Worm (Caenorhabditis elegans): ENCODE results near the gene srsx-19.

DNA sequence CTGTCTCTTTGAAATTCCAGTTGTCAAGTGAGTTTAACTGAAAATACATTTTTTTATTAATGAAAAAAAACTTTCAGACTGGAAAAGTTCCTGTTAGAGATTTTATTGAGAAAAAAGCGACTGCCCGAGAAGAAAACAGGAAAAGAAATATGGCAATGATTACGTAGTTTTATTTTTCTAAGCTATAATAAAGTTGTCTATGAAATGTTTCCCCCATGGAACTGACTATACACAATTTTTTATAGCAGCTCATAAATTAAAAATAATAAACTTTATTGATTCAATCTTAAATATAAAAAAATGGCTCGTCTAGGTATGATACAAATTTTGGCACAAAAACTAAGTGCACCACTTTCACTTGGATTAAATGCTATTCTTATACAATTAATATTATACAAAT is 15.0 kb downstream of the srsx-19 start, which contains the start of gene C06B3.1:
- TF ChIP-seq tab-1 (GFP tag; IDR thresholded peaks at IDR 0.05): no peak
- no peak for TF ChIP-seq ztf-29 (GFP tag; IDR thresholded peaks at IDR 0.05)
- no peak for TF ChIP-seq ztf-23 (GFP tag; IDR thresholded peaks at IDR 0.05)
- no peak for TF ChIP-seq ref-1 (GFP tag; conservative IDR thresholded peaks at IDR 0.05)
